Worm (Caenorhabditis elegans): ENCODE data around the gene ZK218.4.

DNA sequence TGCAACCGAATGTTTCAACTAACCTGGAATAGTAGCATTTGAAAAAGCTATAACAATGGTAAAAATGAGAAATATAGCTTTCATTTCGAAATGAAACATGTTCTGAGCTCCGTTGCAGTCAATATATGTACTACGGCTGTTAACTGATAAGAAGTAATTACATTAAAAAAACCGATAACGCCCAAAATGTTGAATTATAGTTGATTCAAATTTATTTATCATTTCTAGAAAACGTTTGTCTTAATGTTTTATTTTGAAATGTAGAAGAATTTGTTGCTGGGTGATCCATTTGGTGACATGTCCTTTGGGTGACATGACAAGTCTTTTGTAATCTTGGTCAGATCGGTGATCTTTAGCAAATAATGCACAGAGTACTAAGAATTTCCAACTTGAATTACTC, 9.3 kb upstream of the ZK218.4 start, which contains the start of gene T05E12.6:
- TF ChIP-seq nfya-1 (tag; optimal IDR thresholded peaks at IDR 0.05; ENCODE audit: insufficient read depth) (no peak), mdl-1 (tag; optimal IDR thresholded peaks at IDR 0.05) (no peak), aly-2 (tag; optimal IDR thresholded peaks at IDR 0.05) (no peak), snpc-4 (tag; optimal IDR thresholded peaks at IDR 0.05) (no peak), nhr-11 (tag; optimal IDR thresholded peaks at IDR 0.05) (no peak)
